Fruit fly (Drosophila melanogaster): ENCODE measurements around the gene Fadd.
A peak's percentile ranks its signal among the peaks of the same experiment; 100 is the strongest.

Gene Fadd

dm6 chr3R:22049134-22049796, 15.0 kb downstream of the Fadd start (continued):
- TF ChIP-seq CG10209 (GFP tag; optimal IDR thresholded peaks at IDR 0.05): peak; percentile 75
- no peak for TF ChIP-seq Hr39 (optimal IDR thresholded peaks at IDR 0.05)
- TF ChIP-seq CG2199 (GFP tag; IDR thresholded peaks at IDR 0.05): no peak; the same call in 2 of the 3 replicates
- TF ChIP-seq gt (GFP tag; IDR thresholded peaks at IDR 0.05): peak; percentile 15; the same call in 1 of the 2 replicates
- TF ChIP-seq CG15073 (GFP tag; optimal IDR thresholded peaks at IDR 0.05): no peak
- TF ChIP-seq Mad (GFP tag; optimal IDR thresholded peaks at IDR 0.05): peak; percentile 52
- TF ChIP-seq CG6272 (GFP tag; IDR thresholded peaks at IDR 0.05): peak; percentile 66
- TF ChIP-seq grau (tag; optimal IDR thresholded peaks at IDR 0.05): peak; percentile 80
- peak; percentile 73 for TF ChIP-seq esg (GFP tag; conservative IDR thresholded peaks at IDR 0.05)
- peak; percentile 52 for TF ChIP-seq CG7987 (GFP tag; optimal IDR thresholded peaks at IDR 0.05)
- TF ChIP-seq GATAe (GFP tag; conservative IDR thresholded peaks at IDR 0.05): peak; percentile 46; the same call in 1 of the 2 replicates
- peak; percentile 81 for TF ChIP-seq CG12219 (GFP tag; optimal IDR thresholded peaks at IDR 0.05)
- TF ChIP-seq Xrp1 (GFP tag; IDR thresholded peaks at IDR 0.05): peak; percentile 86
- TF ChIP-seq Hand (GFP tag; optimal IDR thresholded peaks at IDR 0.05): peak; percentile 82
- TF ChIP-seq stwl (tag; optimal IDR thresholded peaks at IDR 0.05): no peak
- TF ChIP-seq CG17912 (GFP tag; optimal IDR thresholded peaks at IDR 0.05): peak; percentile 7
- TF ChIP-seq CG17186 (GFP tag; optimal IDR thresholded peaks at IDR 0.05): peak; percentile 1
- TF ChIP-seq ab (GFP tag; optimal IDR thresholded peaks at IDR 0.05): no peak
- peak; percentile 69 for TF ChIP-seq her (GFP tag; optimal IDR thresholded peaks at IDR 0.05)
- no peak for TF ChIP-seq sna (GFP tag; IDR thresholded peaks at IDR 0.05; ENCODE audit: partially characterized antibody)
- TF ChIP-seq lilli (GFP tag; optimal IDR thresholded peaks at IDR 0.05): peak; percentile 76
- peak; percentile 80 to 85 for TF ChIP-seq dpn (GFP tag; optimal IDR thresholded peaks at IDR 0.05)
- peak; percentile 77 for TF ChIP-seq CG15514 (GFP tag; optimal IDR thresholded peaks at IDR 0.05)
- peak; percentile 84 for TF ChIP-seq CG14441 (GFP tag; IDR thresholded peaks at IDR 0.05)
- peak; percentile 43 for TF ChIP-seq fu2 (GFP tag; optimal IDR thresholded peaks at IDR 0.05)
- 0 out of 2 replicates have a peak, but pooled peaks have one; percentile 27 for TF ChIP-seq Lim3 (GFP tag; IDR thresholded peaks at IDR 0.05)
- no peak for TF ChIP-seq Kr (GFP tag; optimal IDR thresholded peaks at IDR 0.05)
- TF ChIP-seq CG1529 (GFP tag; optimal IDR thresholded peaks at IDR 0.05): peak; percentile 75
- TF ChIP-seq Chrac-16 (GFP tag; optimal IDR thresholded peaks at IDR 0.05): peak; percentile 69
- peak; percentile 32 for TF ChIP-seq CG14965 (GFP tag; optimal IDR thresholded peaks at IDR 0.05; ENCODE audit: borderline replicate concordance)
- TF ChIP-seq bigmax (GFP tag; optimal IDR thresholded peaks at IDR 0.05): no peak
- TF ChIP-seq mirr (GFP tag; optimal IDR thresholded peaks at IDR 0.05): no peak
- TF ChIP-seq CG33213 (GFP tag; optimal IDR thresholded peaks at IDR 0.05): peak; percentile 50
- no peak for TF ChIP-seq CG42726 (GFP tag; IDR thresholded peaks at IDR 0.05; ENCODE audit: partially characterized antibody)
- TF ChIP-seq CG15696 (tag; optimal IDR thresholded peaks at IDR 0.05): peak; percentile 44
- no peak for TF ChIP-seq dan (GFP tag; IDR thresholded peaks at IDR 0.05)
- TF ChIP-seq CG11247 (GFP tag; IDR thresholded peaks at IDR 0.05): peak; percentile 66
- peak; percentile 75 for TF ChIP-seq onecut (GFP tag; IDR thresholded peaks at IDR 0.05)
- no peak for TF ChIP-seq Elba2 (GFP tag; optimal IDR thresholded peaks at IDR 0.05)
- no peak for TF ChIP-seq usp (GFP tag; optimal IDR thresholded peaks at IDR 0.05)
- peak; percentile 77 for TF ChIP-seq CG34422 (GFP tag; IDR thresholded peaks at IDR 0.05)
- TF ChIP-seq zf30C (GFP tag; optimal IDR thresholded peaks at IDR 0.05): peak; percentile 75
- TF ChIP-seq Drgx (GFP tag; IDR thresholded peaks at IDR 0.05): peak; percentile 85
- peak; percentile 68 for TF ChIP-seq slp2 (GFP tag; optimal IDR thresholded peaks at IDR 0.05)
- TF ChIP-seq unpg (GFP tag; optimal IDR thresholded peaks at IDR 0.05): peak; percentile 87
- TF ChIP-seq NfI (GFP tag; optimal IDR thresholded peaks at IDR 0.05): peak; percentile 72
- TF ChIP-seq CG1024 (GFP tag; IDR thresholded peaks at IDR 0.05): peak; percentile 51
- no peak for TF ChIP-seq lov (optimal IDR thresholded peaks at IDR 0.05)
- TF ChIP-seq lov (GFP tag; IDR thresholded peaks at IDR 0.05): peak; percentile 84
- peak; percentile 76 for TF ChIP-seq bcd (GFP tag; optimal IDR thresholded peaks at IDR 0.05)
- TF ChIP-seq chif (GFP tag; optimal IDR thresholded peaks at IDR 0.05): peak; percentile 78 to 80

All from whole organism, embryonic.